Worm (Caenorhabditis elegans) whole organism, mixed stage, embryonic: ENCODE measurements around the gene fipr-15.

Source experiments
- M03D4.4 ChIP-seq: sonication (generic microtip); optimal IDR thresholded peaks from 2 replicates; lab custom pipeline; 2017; ENCODE audit warnings: mild to moderate bottlenecking, missing genetic modification characterization, missing compliant biosample characterization
- ceh-43 ChIP-seq: fragments of 200-800 bp; sonication (Bioruptor generic); optimal IDR thresholded peaks from 2 replicates; lab custom pipeline; 2018; ENCODE audit warnings: mild to moderate bottlenecking, missing genetic modification characterization, moderate library complexity, missing compliant biosample characterization
- ces-1 ChIP-seq: fragments of 150-350 bp; optimal IDR thresholded peaks from 2 replicates; lab custom pipeline; 2014; ENCODE audit warnings: missing biosample characterization, missing genetic modification reagents, missing genetic modification characterization
- cnd-1 ChIP-seq: fragments of 200-800 bp; sonication (Bioruptor generic); optimal IDR thresholded peaks from 2 replicates; lab custom pipeline; 2018; ENCODE audit warnings: mild to moderate bottlenecking, missing genetic modification characterization, missing compliant biosample characterization
- flh-1 ChIP-seq: fragments of 200-800 bp; sonication (Bioruptor generic); optimal IDR thresholded peaks from 2 replicates; lab custom pipeline; 2018; ENCODE audit warnings: mild to moderate bottlenecking, missing genetic modification characterization, moderate library complexity, missing compliant biosample characterization
- ham-2 ChIP-seq: fragments of 200-800 bp; sonication (Bioruptor generic); optimal IDR thresholded peaks from 2 replicates; lab custom pipeline; 2018; ENCODE audit warnings: mild to moderate bottlenecking, missing genetic modification characterization, missing compliant biosample characterization
- lin-13 ChIP-seq: fragments of 150-350 bp; optimal IDR thresholded peaks from 2 replicates; lab custom pipeline; 2014; ENCODE audit warnings: missing biosample characterization, missing genetic modification characterization
- lsy-2 ChIP-seq: fragments of 150-350 bp; optimal IDR thresholded peaks from 2 replicates; lab custom pipeline; 2014; ENCODE audit warnings: missing biosample characterization, missing genetic modification characterization
- mep-1 ChIP-seq: fragments of 150-350 bp; optimal IDR thresholded peaks from 2 replicates; lab custom pipeline; 2017; ENCODE audit warnings: missing biosample characterization, missing genetic modification reagents, missing genetic modification characterization, inconsistent platforms
- nhr-237 ChIP-seq: fragments of 150-350 bp; optimal IDR thresholded peaks from 2 replicates; lab custom pipeline; 2014; ENCODE audit warnings: missing biosample characterization, missing genetic modification characterization
- pha-4 ChIP-seq: fragments of 150-350 bp; optimal IDR thresholded peaks from 2 replicates; lab custom pipeline; 2018; ENCODE audit warnings: missing biosample characterization, missing genetic modification reagents, missing genetic modification characterization
- unc-62 ChIP-seq: fragments of 150-350 bp; optimal IDR thresholded peaks from 2 replicates; lab custom pipeline; 2014; ENCODE audit warnings: missing biosample characterization, missing genetic modification reagents, missing genetic modification characterization

DNA sequence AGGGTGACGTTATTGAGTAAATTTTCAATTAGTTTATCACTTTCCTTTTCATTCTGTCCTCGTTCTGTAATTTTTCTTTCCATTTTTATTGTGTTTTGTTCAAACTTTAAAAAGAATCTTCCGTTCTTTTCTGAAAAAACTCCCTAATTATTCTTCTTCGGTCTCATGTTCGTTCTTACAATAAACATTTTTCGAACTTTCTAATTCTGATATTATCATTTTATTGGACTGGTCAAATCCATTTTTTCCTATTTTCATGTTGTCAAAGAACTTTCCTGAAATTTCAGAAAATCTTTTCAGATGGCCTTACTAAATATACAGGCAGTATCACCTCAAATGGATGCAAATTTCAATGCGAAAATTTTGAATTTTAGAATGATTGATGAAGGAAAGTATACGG lies 16.3 kb upstream of the fipr-15 start, which contains the start of gene nish-1:
- TF ChIP-seq unc-62 (no peak), ceh-43 (GFP tag; lab: Kevin White, UChicago) (no peak), ces-1 (no peak), nhr-237 (tag; lab: Kevin White, UChicago) (no peak), flh-1 (no peak), ham-2 (GFP tag; lab: Kevin White, UChicago) (no peak), cnd-1 (tag; lab: Kevin White, UChicago) (no peak), pha-4 (tag; lab: Kevin White, UChicago) (no peak), lsy-2 (tag; lab: Kevin White, UChicago) (no peak), mep-1 (no peak), lin-13 (tag; lab: Kevin White, UChicago) (no peak), M03D4.4 (tag; lab: Kevin White, UChicago) (no peak)
